Worm (Caenorhabditis elegans): ENCODE results near the gene srh-33.

ce11 chrV:440923-441322 lies 2.2 kb downstream of the srh-33 start, which contains the start of gene B0554.7:
- TF ChIP-seq ces-1 (GFP tag; optimal IDR thresholded peaks at IDR 0.05) (no peak), lin-39 (tag; optimal IDR thresholded peaks at IDR 0.05) (no peak), pqm-1 (tag; optimal IDR thresholded peaks at IDR 0.05) (no peak), madf-9 (GFP tag; conservative IDR thresholded peaks at IDR 0.05) (no peak), lim-7 (GFP tag; IDR thresholded peaks at IDR 0.05) (no peak), nhr-111 (GFP tag; optimal IDR thresholded peaks at IDR 0.05) (no peak), lin-13 (GFP tag; optimal IDR thresholded peaks at IDR 0.05) (no peak), mep-1 (tag; optimal IDR thresholded peaks at IDR 0.05) (no peak), zag-1 (tag; optimal IDR thresholded peaks at IDR 0.05) (no peak)
